Worm (Caenorhabditis elegans) whole organism, L3 larva: Measurements from ENCODE around the gene Y81G3A.6.
"Not testable (repeated sequence)": the region's sequence is repeated elsewhere in the genome, so short reads cannot be mapped to it uniquely, and the experiment has no call there.

ENCODE experiments used
- R02D3.7 ChIP-seq: fragments of 150-350 bp; optimal IDR thresholded peaks from 2 replicates; lab custom pipeline; 2014; ENCODE audit warnings: missing biosample characterization, missing genetic modification characterization
- ZK546.5 ChIP-seq: sonication (generic microtip); optimal IDR thresholded peaks from 2 replicates; lab custom pipeline; 2017; ENCODE audit warnings: missing biosample characterization, missing genetic modification characterization
- aly-2 ChIP-seq: fragments of 150-350 bp; optimal IDR thresholded peaks from 2 replicates; lab custom pipeline; 2014; ENCODE audit warnings: missing biosample characterization, missing genetic modification characterization
- ama-1 ChIP-seq: fragments of 150-350 bp; optimal IDR thresholded peaks from 2 replicates; lab custom pipeline; 2018
- ceh-16 ChIP-seq: sonication (generic microtip); optimal IDR thresholded peaks from 2 replicates; lab custom pipeline; 2017; ENCODE audit warnings: missing biosample characterization, missing genetic modification characterization
- ceh-28 ChIP-seq: fragments of 150-350 bp; optimal IDR thresholded peaks from 2 replicates; lab custom pipeline; 2014; ENCODE audit warnings: missing biosample characterization, missing genetic modification reagents, missing genetic modification characterization
- ceh-9 ChIP-seq: sonication (generic microtip); optimal IDR thresholded peaks from 2 replicates; lab custom pipeline; 2018; ENCODE audit warnings: missing biosample characterization, missing genetic modification characterization
- daf-12 ChIP-seq: fragments of 150-350 bp; optimal IDR thresholded peaks from 2 replicates; lab custom pipeline; 2014; ENCODE audit warnings: missing biosample characterization, missing genetic modification reagents, missing genetic modification characterization
- egl-27 ChIP-seq: sonication (generic microtip); optimal IDR thresholded peaks from 4 replicates; lab custom pipeline; 2017; ENCODE audit warnings: missing biosample characterization, missing genetic modification reagents, missing genetic modification characterization
- egl-5 ChIP-seq: fragments of 150-350 bp; optimal IDR thresholded peaks from 2 replicates; lab custom pipeline; 2017; ENCODE audit warnings: missing biosample characterization, missing genetic modification reagents, missing genetic modification characterization, inconsistent platforms
- elt-2 ChIP-seq: sonication (generic microtip); optimal IDR thresholded peaks from 2 replicates; lab custom pipeline; 2016; ENCODE audit warnings: missing genetic modification reagents, mild to moderate bottlenecking, missing genetic modification characterization, missing compliant biosample characterization
- eor-1 ChIP-seq, 2 experiments: fragments of 150-350 bp; optimal IDR thresholded peaks; 2 replicates each; lab custom pipeline; 2014 to 2018; ENCODE audit warnings: missing biosample characterization in 2 of 2, missing genetic modification characterization in 2 of 2
- fkh-10 ChIP-seq: sonication (generic microtip); optimal IDR thresholded peaks from 2 replicates; lab custom pipeline; 2017; ENCODE audit warnings: missing biosample characterization, missing genetic modification reagents, missing genetic modification characterization
- hmg-11 ChIP-seq: sonication (generic microtip); optimal IDR thresholded peaks from 2 replicates; lab custom pipeline; 2016; ENCODE audit warnings: missing genetic modification characterization, missing compliant biosample characterization
- jun-1 ChIP-seq: fragments of 150-350 bp; optimal IDR thresholded peaks from 2 replicates; lab custom pipeline; 2014; ENCODE audit warnings: missing biosample characterization, missing genetic modification reagents, missing genetic modification characterization
- lin-15B ChIP-seq: fragments of 150-350 bp; optimal IDR thresholded peaks from 2 replicates; lab custom pipeline; 2014; ENCODE audit warnings: missing biosample characterization, missing genetic modification characterization
- lin-39 ChIP-seq: fragments of 150-350 bp; optimal IDR thresholded peaks from 2 replicates; lab custom pipeline; 2018; ENCODE audit warnings: missing biosample characterization, missing genetic modification reagents, missing genetic modification characterization
- mml-1 ChIP-seq: fragments of 150-350 bp; sonication (generic microtip); optimal IDR thresholded peaks from 3 replicates; lab custom pipeline; 2014; ENCODE audit warnings: missing biosample characterization, missing genetic modification characterization
- nhr-11 ChIP-seq: fragments of 150-350 bp; optimal IDR thresholded peaks from 2 replicates; lab custom pipeline; 2014; ENCODE audit warnings: missing biosample characterization, missing genetic modification characterization
- nhr-23 ChIP-seq: fragments of 150-350 bp; optimal IDR thresholded peaks from 2 replicates; lab custom pipeline; 2014; ENCODE audit warnings: missing biosample characterization, missing genetic modification reagents, missing genetic modification characterization
- nhr-28 ChIP-seq: fragments of 150-350 bp; optimal IDR thresholded peaks from 2 replicates; lab custom pipeline; 2014; ENCODE audit warnings: missing biosample characterization, missing genetic modification characterization
- nhr-43 ChIP-seq: sonication (generic microtip); optimal IDR thresholded peaks from 2 replicates; lab custom pipeline; 2016; ENCODE audit warnings: mild to moderate bottlenecking, missing genetic modification characterization, missing compliant biosample characterization; ENCODE audit not compliant: poor library complexity, severe bottlenecking
- nhr-67 ChIP-seq: fragments of 150-350 bp; optimal IDR thresholded peaks from 2 replicates; lab custom pipeline; 2014; ENCODE audit warnings: missing biosample characterization, missing genetic modification characterization
- nhr-76 ChIP-seq: fragments of 150-350 bp; sonication (generic microtip); optimal IDR thresholded peaks from 5 replicates; lab custom pipeline; 2014; ENCODE audit warnings: missing biosample characterization, missing genetic modification characterization
- nhr-77 ChIP-seq: fragments of 150-350 bp; optimal IDR thresholded peaks from 2 replicates; lab custom pipeline; 2014; ENCODE audit warnings: missing biosample characterization, missing genetic modification characterization
- pha-4 ChIP-seq: fragments of 150-350 bp; optimal IDR thresholded peaks from 2 replicates; lab custom pipeline; 2014; ENCODE audit warnings: missing biosample characterization, missing genetic modification reagents, missing genetic modification characterization
- pqm-1 ChIP-seq: fragments of 150-350 bp; optimal IDR thresholded peaks from 2 replicates; lab custom pipeline; 2017; ENCODE audit warnings: missing biosample characterization, missing genetic modification characterization, inconsistent platforms
- skn-1 ChIP-seq: fragments of 150-350 bp; optimal IDR thresholded peaks from 2 replicates; lab custom pipeline; 2014; ENCODE audit warnings: missing biosample characterization, missing genetic modification characterization
- snpc-4 ChIP-seq: fragments of 150-350 bp; optimal IDR thresholded peaks from 2 replicates; lab custom pipeline; 2014; ENCODE audit warnings: missing biosample characterization, missing genetic modification characterization
- tbx-2 ChIP-seq: sonication (generic microtip); optimal IDR thresholded peaks from 2 replicates; lab custom pipeline; 2016; ENCODE audit warnings: mild to moderate bottlenecking, missing genetic modification characterization, missing compliant biosample characterization
- unc-39 ChIP-seq: sonication (generic microtip); optimal IDR thresholded peaks from 4 replicates; lab custom pipeline; 2017; ENCODE audit warnings: missing biosample characterization, missing genetic modification characterization
- unc-62 ChIP-seq: fragments of 150-350 bp; sonication (generic microtip); optimal IDR thresholded peaks from 4 replicates; lab custom pipeline; 2014; ENCODE audit warnings: missing biosample characterization, missing genetic modification reagents, missing genetic modification characterization
- ztf-11 ChIP-seq: fragments of 150-350 bp; optimal IDR thresholded peaks from 2 replicates; lab custom pipeline; 2014; ENCODE audit warnings: missing biosample characterization, missing genetic modification characterization
- ztf-4 ChIP-seq: fragments of 150-350 bp; optimal IDR thresholded peaks from 2 replicates; lab custom pipeline; 2014; ENCODE audit warnings: missing biosample characterization, missing genetic modification characterization

Gene Y81G3A.6

DNA sequence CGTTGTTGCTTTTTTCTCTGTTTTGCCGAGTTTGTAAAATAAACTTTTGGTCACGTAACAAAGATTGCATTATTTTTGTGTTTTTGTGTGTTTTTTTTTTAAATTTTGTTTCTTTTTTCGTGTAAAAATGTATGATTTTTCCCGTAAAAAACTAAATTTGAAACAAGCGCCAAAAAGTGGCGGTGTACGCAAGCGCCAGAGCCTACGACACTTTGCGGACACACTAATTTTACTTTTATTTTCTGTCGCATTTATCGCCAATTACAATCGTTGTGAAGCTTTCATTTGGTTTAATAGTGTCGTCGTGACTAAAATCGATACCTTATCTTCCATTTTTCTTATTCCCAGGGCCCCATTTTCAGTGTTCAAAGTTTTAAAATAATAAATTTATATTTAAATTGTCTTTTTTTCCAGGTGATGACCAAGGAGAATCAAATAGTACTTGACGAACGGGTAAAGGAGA is 1.5 kb upstream of the Y81G3A.6 start, which contains the start of the genes Y81G3A.1 and gcn-2:
Gene Y81G3A.1 (minus strand): TSS at position 175 of the 463 bp plus-strand sequence.
Gene gcn-2 (plus strand): TSS at position 413 of the 463 bp plus-strand sequence.
- TF ChIP-seq unc-62 (GFP tag; lab: Kevin White, UChicago) (no peak), snpc-4 (tag; lab: Kevin White, UChicago) (peak; percentile 40), eor-1 (tag; optimal IDR thresholded peaks at IDR 0.05; lab: Kevin White, UChicago) (no peak), ztf-11 (tag; lab: Kevin White, UChicago) (no peak), hmg-11 (peak; percentile 15), unc-39 (tag; lab: Kevin White, UChicago) (no peak), ceh-9 (tag; lab: Kevin White, UChicago) (no peak), ztf-4 (tag; lab: Kevin White, UChicago) (no peak), mml-1 (tag; lab: Kevin White, UChicago) (no peak), ama-1 (no peak), aly-2 (tag; lab: Kevin White, UChicago) (no peak), daf-12 (no peak), R02D3.7 (tag; lab: Kevin White, UChicago) (peak; percentile 20), ceh-28 (no peak), nhr-67 (no peak), lin-39 (tag; lab: Kevin White, UChicago) (peak; percentile 6), nhr-11 (tag; lab: Kevin White, UChicago) (no peak), skn-1 (tag; lab: Kevin White, UChicago) (peak; percentile 19), tbx-2 (tag; lab: Kevin White, UChicago) (no peak), nhr-23 (tag; lab: Kevin White, UChicago) (no peak), pqm-1 (tag; lab: Kevin White, UChicago) (no peak)

- not testable (repeated sequence) for TF ChIP-seq elt-2; ceh-28; ztf-4 (tag; lab: Kevin White, UChicago)
These were observed 1.7 kb downstream of the Y81G3A.6 start, which contains the start of gene Y81G3A.2 for ce11 chrII:13080607-13081006. Y81G3A.2 (plus strand) TSS chrII:13080907.

DNA sequence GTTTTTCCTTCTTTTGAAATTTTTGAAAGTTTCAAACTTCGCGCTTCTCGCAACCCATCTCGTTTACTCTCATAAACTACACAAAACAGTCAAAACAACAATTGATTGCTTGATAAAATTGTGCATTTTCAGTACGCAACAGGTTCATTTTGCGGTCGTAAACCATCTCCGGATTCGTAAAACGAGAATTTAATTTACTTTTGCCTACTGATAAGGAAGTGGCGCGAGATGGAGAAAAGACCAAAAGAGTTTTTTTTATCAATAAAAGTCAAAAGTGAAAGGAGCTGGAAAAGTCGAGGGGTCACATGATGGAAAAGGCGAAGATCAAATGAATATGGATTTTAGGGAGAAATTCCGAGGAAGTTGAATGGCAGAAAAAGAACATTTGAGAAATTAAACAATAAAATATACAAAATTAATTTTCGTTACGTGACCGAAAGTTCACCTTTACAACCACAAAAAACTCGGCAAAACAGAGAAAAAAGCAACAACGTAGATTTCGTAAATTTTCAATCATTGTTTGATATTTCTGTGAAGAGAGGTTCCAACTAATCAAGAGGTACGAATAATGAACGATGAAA is 3.4 kb downstream of the Y81G3A.6 start, which contains the start of gene F42G4.6:
Gene F42G4.6 (plus strand): TSS at position 531 of the 581 bp plus-strand sequence.
- TF ChIP-seq pqm-1 (tag; lab: Kevin White, UChicago) (peak; percentile 83), nhr-43 (tag; lab: Kevin White, UChicago) (no peak), skn-1 (tag; lab: Kevin White, UChicago) (no peak), elt-2 (peak; percentile 95), aly-2 (tag; lab: Kevin White, UChicago) (no peak), egl-5 (tag; lab: Kevin White, UChicago) (no peak), pha-4 (peak; percentile 61), nhr-77 (tag; lab: Kevin White, UChicago) (no peak), fkh-10 (GFP tag; lab: Kevin White, UChicago) (no peak), lin-15B (tag; lab: Kevin White, UChicago) (no peak), nhr-67 (no peak), nhr-28 (tag; lab: Kevin White, UChicago) (no peak)

DNA sequence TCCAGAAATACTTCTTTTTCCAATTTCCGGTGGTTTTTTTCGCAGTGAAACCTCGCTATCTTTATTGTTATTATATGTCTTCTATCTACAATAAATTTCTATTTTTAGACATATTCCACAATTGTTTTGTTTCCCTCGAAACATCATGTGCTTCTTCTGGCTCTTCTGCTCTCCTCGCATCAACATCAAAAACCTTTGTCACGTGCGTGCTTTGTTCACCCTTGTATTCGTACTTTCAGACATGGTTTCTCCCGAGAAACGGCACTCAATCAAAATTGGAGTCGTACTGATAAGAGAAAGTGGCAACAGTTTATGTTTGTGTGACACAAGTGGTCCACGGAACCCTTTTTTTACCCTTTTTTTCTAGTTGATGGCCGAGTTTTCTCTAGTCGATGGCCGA is 4.6 kb downstream of the Y81G3A.6 start:
- TF ChIP-seq egl-27 (tag; lab: Kevin White, UChicago) (no peak), egl-5 (tag; lab: Kevin White, UChicago) (no peak), lin-15B (tag; lab: Kevin White, UChicago) (no peak), ZK546.5 (tag; lab: Kevin White, UChicago) (no peak), pha-4 (peak; percentile 65), snpc-4 (tag; lab: Kevin White, UChicago) (no peak), jun-1 (peak; percentile 56), pqm-1 (tag; lab: Kevin White, UChicago) (peak; percentile 97), ceh-16 (tag; lab: Kevin White, UChicago) (no peak), elt-2 (peak; percentile 98), nhr-76 (no peak)
